Worm (Caenorhabditis elegans) whole organism, L1 larva: ENCODE measurements around the gene ZK632.2.

Source experiments
- egl-27 ChIP-seq, 2 experiments: fragments of 150-350 bp in 1 of 2; sonication (generic microtip); optimal IDR thresholded peaks; 3 replicates each; lab custom pipeline; 2017 to 2018; ENCODE audit warnings: missing biosample characterization in 2 of 2, missing genetic modification characterization in 2 of 2, missing genetic modification reagents in 2 of 2
- nhr-76 ChIP-seq: sonication (generic microtip); optimal IDR thresholded peaks from 2 replicates; lab custom pipeline; 2017; ENCODE audit warnings: missing biosample characterization, missing genetic modification characterization
- snpc-4 ChIP-seq: fragments of 150-350 bp; optimal IDR thresholded peaks from 2 replicates; lab custom pipeline; 2014; ENCODE audit warnings: missing biosample characterization, missing genetic modification characterization

- TF ChIP-seq snpc-4 (no peak), egl-27 (tag; optimal IDR thresholded peaks at IDR 0.05; lab: Kevin White, UChicago) (no peak), nhr-76 (tag; lab: Kevin White, UChicago) (no peak)
These were observed 36.7 kb upstream of the ZK632.2 start, which contains the start of gene gcc-2 for ce11 chrIII:9762093-9762748.
